Worm (Caenorhabditis elegans) whole organism, midembryonic: Measurements from ENCODE around the gene E02H9.9.

Source experiments
- T22C8.4 ChIP-seq: fragments of 200-800 bp; sonication (Bioruptor generic); IDR thresholded peaks from 2 replicates; pipeline ENCODE4 v1.3.6; 2022; ENCODE audit warnings: missing genetic modification characterization, missing compliant biosample characterization
- cog-1 ChIP-seq: sonication (generic microtip); optimal IDR thresholded peaks from 2 replicates; lab custom pipeline; 2016; ENCODE audit warnings: missing genetic modification characterization, missing compliant biosample characterization
- flt-1 ChIP-seq: fragments of 200-800 bp; sonication (Bioruptor generic); IDR thresholded peaks from 2 replicates; pipeline ENCODE4 v1.3.6; 2022; ENCODE audit warnings: missing genetic modification characterization, missing compliant biosample characterization
- med-1 ChIP-seq: sonication (generic microtip); optimal IDR thresholded peaks from 2 replicates; lab custom pipeline; 2017; ENCODE audit warnings: missing genetic modification characterization, mild to moderate bottlenecking, missing compliant biosample characterization, antibody characterized with exemption, missing genetic modification reagents; ENCODE audit not compliant: insufficient read depth
- ref-1 ChIP-seq: fragments of 200-800 bp; sonication (Bioruptor generic); conservative IDR thresholded peaks from 2 replicates; pipeline ENCODE4 v1.3.6; 2022; ENCODE audit warnings: missing genetic modification reagents, missing genetic modification characterization, missing compliant biosample characterization
- tab-1 ChIP-seq: fragments of 200-800 bp; sonication (Bioruptor generic); IDR thresholded peaks from 2 replicates; pipeline ENCODE4 v1.3.6; 2022; ENCODE audit warnings: missing genetic modification characterization, missing compliant biosample characterization
- ztf-29 ChIP-seq: fragments of 200-800 bp; sonication (Bioruptor generic); IDR thresholded peaks from 2 replicates; pipeline ENCODE4 v1.3.6; 2022; ENCODE audit warnings: missing genetic modification reagents, missing genetic modification characterization, missing compliant biosample characterization

ce11 chrIII:2478605-2479004, 10.5 kb upstream of the E02H9.9 start:
- no peak for TF ChIP-seq med-1 (GFP tag; lab: Kevin White, UChicago)
- no peak for TF ChIP-seq tab-1 (GFP tag; lab: Robert Waterston, UW)
- no peak for TF ChIP-seq flt-1 (GFP tag; lab: Robert Waterston, UW)
- no peak for TF ChIP-seq cog-1
- TF ChIP-seq T22C8.4 (GFP tag; lab: Robert Waterston, UW) = peak; percentile 70
- TF ChIP-seq ref-1 (GFP tag; lab: Robert Waterston, UW) = no peak
- no peak for TF ChIP-seq ztf-29 (GFP tag; lab: Robert Waterston, UW)
